Fruit fly (Drosophila melanogaster) whole organism, pupa: ENCODE data around the gene CG3740.

Experiments
- CG15710 ChIP-seq: fragments of 200-800 bp; sonication (Bioruptor generic); optimal IDR thresholded peaks from 2 replicates; lab custom pipeline; 2018; ENCODE audit warnings: missing biosample characterization, mild to moderate bottlenecking, missing genetic modification characterization, moderate library complexity
- CG17806 ChIP-seq: fragments of 200-800 bp; sonication (Bioruptor generic); optimal IDR thresholded peaks from 2 replicates; lab custom pipeline; 2018; ENCODE audit warnings: missing biosample characterization, mild to moderate bottlenecking, missing genetic modification characterization, moderate library complexity
- CG8159 ChIP-seq: fragments of 200-800 bp; sonication (Bioruptor generic); optimal IDR thresholded peaks from 3 replicates; lab custom pipeline; 2018; ENCODE audit warnings: missing biosample characterization, mild to moderate bottlenecking, missing genetic modification characterization, moderate library complexity
- Pif1A ChIP-seq: fragments of 200-800 bp; sonication (Bioruptor generic); optimal IDR thresholded peaks from 3 replicates; lab custom pipeline; 2016; ENCODE audit warnings: missing biosample characterization, missing genetic modification characterization
- Snoo ChIP-seq: fragments of 200-800 bp; sonication (Bioruptor generic); optimal IDR thresholded peaks from 3 replicates; lab custom pipeline; 2017; ENCODE audit warnings: missing biosample characterization, mild to moderate bottlenecking, missing genetic modification characterization, inconsistent platforms
- fd96Ca ChIP-seq: fragments of 200-800 bp; sonication (Bioruptor generic); IDR thresholded peaks from 3 replicates; pipeline ENCODE4 v1.3.6; 2022; ENCODE audit warnings: missing biosample characterization, missing genetic modification characterization

DNA sequence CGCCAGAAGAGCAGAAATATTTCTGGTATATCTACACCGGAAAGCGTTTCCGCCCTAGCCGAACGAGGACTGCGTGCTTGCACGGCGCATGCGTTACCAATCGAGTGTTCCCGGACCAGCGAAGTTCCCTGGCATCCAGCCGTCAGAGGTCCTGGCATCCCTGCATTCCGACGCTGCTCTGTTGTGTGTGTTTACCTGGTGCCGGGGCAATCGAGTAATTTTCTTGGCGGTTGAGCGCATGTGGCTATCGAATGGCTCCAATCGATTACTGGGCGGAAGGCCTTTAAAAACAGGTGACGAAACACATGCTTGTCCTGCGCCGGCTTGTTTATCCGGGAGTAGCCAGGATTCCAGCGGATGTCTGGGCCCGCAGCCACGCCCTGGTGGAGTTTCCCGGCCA is 23.5 kb upstream of the CG3740 start, which contains the start of gene CG32809:
- no peak for TF ChIP-seq CG17806 (tag; lab: Kevin White, UChicago)
- TF ChIP-seq Pif1A, result no peak
- TF ChIP-seq CG8159 (tag; lab: Kevin White, UChicago), result no peak
- TF ChIP-seq fd96Ca (GFP tag; lab: Robert Waterston, UW), result no peak
- TF ChIP-seq CG15710, result no peak
- no peak for TF ChIP-seq Snoo (tag; lab: Kevin White, UChicago)
